Worm (Caenorhabditis elegans) whole organism, L4/young adult: Measurements from ENCODE around the gene Y12A6A.1.

Source experiments
- W03F9.2 ChIP-seq: fragments of 150-350 bp; optimal IDR thresholded peaks from 2 replicates; lab custom pipeline; 2014; ENCODE audit warnings: missing biosample characterization, missing genetic modification characterization
- dao-5 ChIP-seq: sonication (generic microtip); optimal IDR thresholded peaks from 2 replicates; lab custom pipeline; 2016; ENCODE audit warnings: missing genotype, missing genetic modification characterization, moderate library complexity, missing compliant biosample characterization
- him-1 ChIP-seq: sonication (generic microtip); optimal IDR thresholded peaks from 2 replicates; lab custom pipeline; 2016; ENCODE audit warnings: missing genotype, missing genetic modification reagents, missing genetic modification characterization, missing compliant biosample characterization

Gene Y12A6A.1

DNA sequence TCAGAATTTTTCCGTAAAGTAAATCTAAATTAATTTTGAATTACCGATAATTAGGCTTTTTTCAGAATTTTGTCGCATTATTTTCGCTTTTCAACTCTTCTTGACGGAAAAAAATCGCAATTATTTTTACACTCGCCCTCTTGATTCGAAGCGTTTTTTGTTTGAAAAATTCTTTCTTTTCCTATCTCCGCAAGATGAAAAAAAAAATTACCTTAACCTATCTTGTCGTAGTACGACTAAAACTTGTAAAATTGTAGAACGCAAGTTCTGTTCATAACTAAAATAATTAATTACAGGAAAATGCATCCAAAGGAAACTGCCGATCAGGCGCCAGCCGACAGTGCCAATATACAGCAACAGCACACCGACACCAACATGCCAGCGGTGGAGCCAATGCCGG, 21.4 kb downstream of the Y12A6A.1 start, which contains the start of gene F54B11.7:
F54B11.7 (plus strand) TSS at position 301 of the 400 bp plus-strand sequence.
- TF ChIP-seq W03F9.2 (tag; lab: Kevin White, UChicago) (no peak), dao-5 (tag; lab: Kevin White, UChicago) (no peak), him-1 (tag; lab: Kevin White, UChicago) (no peak)

DNA sequence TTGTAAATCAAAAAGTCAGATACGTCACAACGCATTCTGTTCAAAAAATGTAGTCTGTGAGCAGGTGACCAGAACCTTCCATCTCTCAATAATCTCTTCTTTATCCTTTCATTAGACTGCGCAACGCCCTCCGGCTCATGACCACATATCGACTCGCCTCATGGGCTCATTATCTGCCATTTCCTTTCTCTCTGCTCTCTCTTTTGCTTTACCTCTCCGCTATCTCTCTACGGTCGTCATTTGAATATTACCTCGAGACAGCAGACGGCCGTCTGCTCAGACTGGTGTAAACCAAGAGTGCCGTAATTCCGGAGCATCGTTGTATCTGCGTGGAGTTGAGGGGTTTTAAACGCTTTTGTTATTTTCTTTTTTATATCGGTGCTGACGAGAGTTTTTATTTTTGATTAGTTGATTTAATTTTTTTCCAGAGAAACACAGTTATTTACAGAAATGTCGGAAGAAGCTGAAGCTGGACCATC, 23.5 kb downstream of the Y12A6A.1 start, which contains the start of gene bra-1:
bra-1 (plus strand) TSS at position 429 of the 479 bp plus-strand sequence.
- no peak for TF ChIP-seq W03F9.2 (tag; lab: Kevin White, UChicago)

DNA sequence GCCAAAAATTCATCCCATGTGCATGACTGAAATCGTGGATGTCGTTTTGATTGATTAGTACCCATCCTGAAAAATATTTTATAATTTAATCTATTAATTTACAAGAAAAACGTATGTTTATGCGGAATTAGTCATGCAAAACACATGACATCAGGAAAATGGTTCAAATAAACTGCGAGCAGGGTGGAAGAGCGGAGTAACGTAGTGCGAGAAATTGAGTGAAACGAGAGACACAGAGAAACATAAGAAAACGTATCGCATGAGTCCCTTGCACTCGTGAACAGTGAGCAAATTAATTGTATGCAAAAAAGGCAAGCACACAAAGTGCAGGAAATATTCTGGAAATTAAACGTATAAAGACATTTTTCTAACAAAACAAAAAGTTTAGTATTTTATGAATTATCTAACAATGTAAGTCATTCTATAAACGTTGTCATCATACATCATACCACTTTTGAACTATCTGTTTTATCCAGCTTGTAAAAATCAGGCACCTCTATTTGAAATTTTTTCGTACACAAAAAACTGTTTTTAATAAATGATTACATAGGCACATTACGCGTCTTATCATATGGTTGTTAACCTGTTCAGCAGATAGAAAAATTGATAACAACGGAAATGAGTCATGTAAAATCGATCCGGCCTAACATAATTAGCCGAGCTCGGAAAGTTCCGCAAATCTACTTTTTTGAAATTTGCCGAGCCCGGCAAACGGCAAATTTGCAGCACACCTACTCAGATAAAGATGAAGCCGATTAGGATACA, 25.3 kb downstream of the Y12A6A.1 start, which contains the start of gene F54B11.5:
F54B11.5 (minus strand) TSS at position 66 of the 765 bp plus-strand sequence.
- no peak for TF ChIP-seq him-1 (tag; lab: Kevin White, UChicago)
- no peak for TF ChIP-seq dao-5 (tag; lab: Kevin White, UChicago)
- TF ChIP-seq W03F9.2 (tag; lab: Kevin White, UChicago), result no peak

DNA sequence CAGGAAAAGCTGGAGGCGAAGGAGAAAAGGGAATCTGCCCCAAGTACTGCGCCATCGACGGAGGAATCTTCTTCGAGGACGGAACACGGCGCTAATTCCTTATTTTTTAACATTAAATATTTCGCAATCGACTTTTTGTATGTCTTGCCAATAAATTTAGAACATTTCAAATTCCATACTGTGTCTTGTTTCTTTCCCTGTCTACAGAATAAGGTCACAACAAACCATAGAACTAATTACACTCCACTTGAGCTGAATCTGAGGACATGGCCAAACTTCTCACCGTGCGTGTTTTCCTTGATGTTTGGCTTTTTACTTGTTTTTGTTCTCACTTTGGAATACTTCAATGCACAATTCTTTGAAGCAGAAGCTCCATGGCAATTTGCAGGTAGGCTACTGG, 29.2 kb downstream of the Y12A6A.1 start, which contains the start of gene F54B11.4:
F54B11.4 (plus strand) TSS at position 301 of the 400 bp plus-strand sequence.
- TF ChIP-seq dao-5 (tag; lab: Kevin White, UChicago) (no peak), W03F9.2 (tag; lab: Kevin White, UChicago) (no peak), him-1 (tag; lab: Kevin White, UChicago) (no peak)

DNA sequence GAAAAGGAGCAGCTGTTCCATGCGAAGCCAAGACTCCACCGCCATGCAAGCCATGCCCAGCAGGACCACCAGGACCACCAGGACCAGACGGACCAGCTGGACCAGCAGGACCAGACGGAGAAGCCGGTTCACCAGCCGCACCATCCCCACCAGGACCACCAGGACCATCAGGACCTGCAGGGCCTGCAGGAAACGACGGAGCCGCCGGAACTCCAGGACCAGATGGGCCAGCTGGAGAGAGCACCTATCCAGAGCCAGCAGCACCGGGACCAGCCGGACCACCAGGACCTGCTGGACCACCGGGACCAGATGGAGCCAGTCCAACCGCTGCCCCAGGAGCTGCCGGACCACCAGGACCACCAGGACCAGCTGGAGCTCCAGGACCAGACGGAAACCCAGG, 29.6 kb downstream of the Y12A6A.1 start:
- TF ChIP-seq him-1 (tag; lab: Kevin White, UChicago) (no peak), W03F9.2 (tag; lab: Kevin White, UChicago) (no peak), dao-5 (tag; lab: Kevin White, UChicago) (no peak)

DNA sequence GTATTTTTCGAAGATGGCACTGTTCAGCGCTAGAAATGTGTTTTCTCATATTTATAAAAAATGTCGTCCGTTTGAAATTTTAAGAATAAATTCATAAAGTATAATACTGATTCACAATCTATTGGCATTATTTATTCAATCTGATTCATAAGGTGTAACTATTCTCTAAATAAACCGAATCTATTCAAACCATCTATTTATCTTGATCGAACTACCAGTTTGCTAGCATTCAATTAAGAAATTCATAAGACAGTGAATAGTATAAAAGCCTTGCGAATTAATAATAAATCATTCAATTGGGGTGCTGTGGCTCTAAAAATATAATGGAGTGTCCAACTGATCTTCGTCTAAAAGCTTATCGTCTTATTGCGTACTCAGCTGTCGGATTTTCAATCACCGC, 30.4 kb downstream of the Y12A6A.1 start, which contains the start of gene col-44:
col-44 (plus strand) TSS at position 301 of the 400 bp plus-strand sequence.
- TF ChIP-seq dao-5 (tag; lab: Kevin White, UChicago) (no peak), him-1 (tag; lab: Kevin White, UChicago) (no peak), W03F9.2 (tag; lab: Kevin White, UChicago) (no peak)

DNA sequence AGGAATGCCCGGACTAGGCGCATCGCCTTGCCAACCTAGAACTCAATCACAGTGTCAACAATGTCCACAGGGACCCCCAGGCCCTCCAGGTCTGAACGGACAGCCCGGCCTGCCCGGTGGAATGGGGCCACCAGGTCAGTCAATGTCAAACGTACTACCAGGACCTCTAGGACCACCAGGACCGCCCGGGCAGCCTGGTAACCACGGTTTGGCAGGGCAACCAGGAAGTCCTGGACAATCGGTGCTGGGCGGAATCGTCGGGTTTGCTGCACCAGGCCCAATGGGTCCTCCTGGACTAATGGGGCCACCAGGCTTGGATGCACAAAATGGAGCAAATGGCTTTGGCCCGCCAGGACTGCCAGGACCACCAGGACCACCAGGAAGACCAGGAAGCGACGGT, 30.8 kb downstream of the Y12A6A.1 start:
- TF ChIP-seq W03F9.2 (tag; lab: Kevin White, UChicago), result no peak
- no peak for TF ChIP-seq him-1 (tag; lab: Kevin White, UChicago)
- no peak for TF ChIP-seq dao-5 (tag; lab: Kevin White, UChicago)

DNA sequence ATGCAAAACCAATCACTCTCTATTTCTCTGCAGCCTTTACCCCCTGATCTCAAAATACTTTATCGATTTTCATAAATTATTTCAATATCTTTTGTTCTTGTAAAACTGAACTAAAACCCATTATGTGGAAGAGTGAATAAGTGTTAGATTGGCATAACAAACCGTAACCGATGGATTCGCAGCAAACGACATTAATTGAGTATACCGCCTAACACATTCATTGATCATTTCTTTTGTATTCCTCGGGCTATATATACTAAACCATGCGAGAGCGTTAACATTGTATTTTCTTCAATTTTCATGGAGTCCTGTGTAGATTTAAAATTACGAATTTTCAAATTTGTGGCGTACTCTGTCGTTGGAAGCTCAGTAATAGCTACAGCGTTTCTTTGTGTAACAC, 31.8 kb downstream of the Y12A6A.1 start, which contains the start of gene col-9:
col-9 (plus strand) TSS at position 301 of the 400 bp plus-strand sequence.
- TF ChIP-seq W03F9.2 (tag; lab: Kevin White, UChicago) (no peak), dao-5 (tag; lab: Kevin White, UChicago) (no peak), him-1 (tag; lab: Kevin White, UChicago) (no peak)

DNA sequence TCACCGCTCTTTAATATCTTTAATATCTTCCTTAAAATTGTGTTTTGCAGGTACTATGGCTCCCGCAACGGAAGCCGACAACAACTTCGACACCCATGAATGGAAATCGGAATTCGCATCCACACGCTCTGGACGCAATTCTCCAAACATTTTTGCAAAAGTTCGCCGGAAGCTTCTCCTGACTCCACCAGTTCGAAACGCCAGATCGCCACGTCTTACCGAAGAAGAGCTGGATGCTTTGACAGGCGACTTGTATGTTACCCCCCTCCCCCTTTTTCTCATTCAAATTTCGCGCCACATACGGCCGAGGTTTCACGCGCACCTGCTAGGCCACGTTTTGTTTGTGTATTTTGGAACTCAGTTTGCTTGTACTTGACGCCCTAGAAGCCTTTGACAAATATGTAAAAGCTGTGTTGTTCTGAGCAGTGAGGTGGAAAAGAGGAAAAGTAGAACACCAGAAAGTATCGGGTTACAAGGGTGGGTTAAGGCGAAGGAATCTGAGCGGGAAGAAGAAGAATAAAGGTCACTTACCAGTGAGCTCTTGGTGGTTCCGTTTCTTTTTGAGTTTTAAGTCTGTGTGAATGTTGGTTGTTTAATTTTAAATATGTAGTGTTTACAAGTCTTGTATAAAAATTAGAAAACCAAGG, 36.7 kb downstream of the Y12A6A.1 start, which contains the start of gene unc-84:
unc-84 (plus strand) TSS at position 51 of the 647 bp plus-strand sequence.
- TF ChIP-seq dao-5 (tag; lab: Kevin White, UChicago) (no peak), W03F9.2 (tag; lab: Kevin White, UChicago) (no peak), him-1 (tag; lab: Kevin White, UChicago) (no peak)

DNA sequence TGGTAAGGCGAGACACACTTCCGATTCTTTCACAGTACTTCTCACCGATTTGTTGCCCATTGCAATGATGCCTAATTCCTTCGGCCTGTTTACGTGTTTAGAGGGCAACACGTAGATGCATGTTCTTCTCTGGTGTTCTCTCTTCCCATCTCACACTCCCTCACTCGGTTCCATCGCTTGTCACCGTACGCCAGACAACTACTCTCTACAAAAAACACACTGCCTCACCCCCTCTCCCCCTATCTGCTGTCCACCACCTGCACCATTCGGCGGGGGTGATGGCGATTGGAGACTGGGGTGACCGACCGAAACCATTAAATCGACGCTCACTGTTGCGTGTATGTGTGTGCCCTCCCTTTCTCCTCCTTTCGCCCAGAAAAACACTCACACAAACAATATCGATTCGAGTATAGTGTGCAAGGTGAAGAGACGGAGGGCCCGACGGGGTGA, 37.6 kb downstream of the Y12A6A.1 start:
- TF ChIP-seq W03F9.2 (tag; lab: Kevin White, UChicago) (no peak), dao-5 (tag; lab: Kevin White, UChicago) (no peak), him-1 (tag; lab: Kevin White, UChicago) (no peak)

DNA sequence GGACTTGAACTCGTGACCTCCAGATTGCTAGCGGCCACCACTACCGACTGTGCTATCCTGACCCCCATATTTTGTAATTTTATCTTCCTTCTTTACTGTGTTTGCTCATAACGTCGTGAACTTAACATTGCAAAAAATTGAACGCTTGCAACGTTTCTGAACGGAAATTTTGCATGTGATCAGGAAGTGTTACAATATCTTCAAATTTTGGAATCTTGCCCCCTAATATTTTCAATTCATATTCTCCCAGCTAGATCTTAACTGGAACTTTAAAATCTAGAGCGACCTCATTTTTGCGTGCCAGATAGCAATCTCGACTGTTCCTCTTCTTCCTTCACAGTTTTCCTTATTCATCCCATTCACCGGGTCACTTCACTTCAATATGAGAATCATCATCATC, 39.7 kb downstream of the Y12A6A.1 start, which contains the start of gene F54B11.10:
F54B11.10 (plus strand) TSS at position 301 of the 400 bp plus-strand sequence.
- TF ChIP-seq him-1 (tag; lab: Kevin White, UChicago) (no peak), dao-5 (tag; lab: Kevin White, UChicago) (no peak), W03F9.2 (tag; lab: Kevin White, UChicago) (no peak)

DNA sequence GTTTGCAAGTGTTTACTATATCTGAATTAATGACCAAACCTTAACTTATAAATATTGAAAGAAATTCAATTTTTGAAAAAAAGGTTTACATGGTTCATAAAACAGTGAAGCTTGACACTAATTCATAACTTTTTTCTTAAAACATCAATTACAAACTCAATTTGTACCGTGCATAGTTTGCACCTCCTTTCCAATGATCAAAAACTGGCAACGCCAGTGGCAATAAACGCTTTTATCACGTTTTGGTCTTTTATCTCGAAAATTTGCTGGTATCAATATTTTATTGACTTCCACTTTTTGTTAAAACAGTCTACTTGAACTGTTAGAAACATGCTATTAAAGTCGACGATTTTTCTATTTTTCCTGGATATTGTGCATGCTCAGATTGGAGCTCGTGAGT, 43.0 kb downstream of the Y12A6A.1 start, which contains the start of gene F54B11.11:
F54B11.11 (plus strand) TSS at position 301 of the 400 bp plus-strand sequence.
- no peak for TF ChIP-seq dao-5 (tag; lab: Kevin White, UChicago)
- no peak for TF ChIP-seq him-1 (tag; lab: Kevin White, UChicago)
- TF ChIP-seq W03F9.2 (tag; lab: Kevin White, UChicago), result no peak

DNA sequence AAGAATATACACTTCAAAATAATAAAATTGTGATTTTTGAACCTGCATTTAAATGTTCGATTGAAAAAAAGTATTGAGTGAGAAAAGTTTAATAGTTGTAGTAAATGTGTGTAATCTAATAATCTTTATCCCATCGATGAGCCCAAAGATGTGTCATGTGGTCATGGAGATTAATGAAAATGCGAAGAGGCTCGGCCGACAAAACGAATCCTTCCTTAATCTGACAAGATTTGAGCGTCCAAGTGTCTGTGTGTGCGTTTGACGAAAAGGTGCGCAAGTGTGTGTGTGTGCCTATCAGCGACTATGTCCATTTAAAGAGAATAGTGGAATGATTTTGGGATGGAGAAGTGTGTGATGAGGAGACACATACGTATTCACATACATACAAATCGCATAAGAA, 47.5 kb downstream of the Y12A6A.1 start:
- TF ChIP-seq W03F9.2 (tag; lab: Kevin White, UChicago) (no peak), him-1 (tag; lab: Kevin White, UChicago) (no peak), dao-5 (tag; lab: Kevin White, UChicago) (no peak)
